Worm (Caenorhabditis elegans) whole organism, L3 larva: ENCODE data around the gene R07E5.15.

Experiments used
- R02D3.7 ChIP-seq: fragments of 150-350 bp; optimal IDR thresholded peaks from 2 replicates; lab custom pipeline; 2014; ENCODE audit warnings: missing biosample characterization, missing genetic modification characterization
- ceh-82 ChIP-seq: fragments of 150-350 bp; optimal IDR thresholded peaks from 2 replicates; lab custom pipeline; 2014; ENCODE audit warnings: missing biosample characterization, missing genetic modification characterization
- ceh-9 ChIP-seq: sonication (generic microtip); optimal IDR thresholded peaks from 2 replicates; lab custom pipeline; 2018; ENCODE audit warnings: missing biosample characterization, missing genetic modification characterization
- daf-12 ChIP-seq: fragments of 150-350 bp; optimal IDR thresholded peaks from 2 replicates; lab custom pipeline; 2014; ENCODE audit warnings: missing biosample characterization, missing genetic modification reagents, missing genetic modification characterization
- egl-27 ChIP-seq: sonication (generic microtip); optimal IDR thresholded peaks from 4 replicates; lab custom pipeline; 2017; ENCODE audit warnings: missing biosample characterization, missing genetic modification reagents, missing genetic modification characterization
- egl-5 ChIP-seq: fragments of 150-350 bp; optimal IDR thresholded peaks from 2 replicates; lab custom pipeline; 2017; ENCODE audit warnings: missing biosample characterization, missing genetic modification reagents, missing genetic modification characterization, inconsistent platforms
- elt-1 ChIP-seq: fragments of 150-350 bp; optimal IDR thresholded peaks from 2 replicates; lab custom pipeline; 2014; ENCODE audit warnings: missing biosample characterization, missing genetic modification characterization
- elt-2 ChIP-seq: sonication (generic microtip); optimal IDR thresholded peaks from 2 replicates; lab custom pipeline; 2016; ENCODE audit warnings: missing genetic modification reagents, mild to moderate bottlenecking, missing genetic modification characterization, missing compliant biosample characterization
- eor-1 ChIP-seq, 2 experiments: fragments of 150-350 bp; optimal IDR thresholded peaks; 2 replicates each; lab custom pipeline; 2014 to 2018; ENCODE audit warnings: missing biosample characterization in 2 of 2, missing genetic modification characterization in 2 of 2
- fkh-10 ChIP-seq: sonication (generic microtip); optimal IDR thresholded peaks from 2 replicates; lab custom pipeline; 2017; ENCODE audit warnings: missing biosample characterization, missing genetic modification reagents, missing genetic modification characterization
- fkh-2 ChIP-seq: fragments of 150-350 bp; optimal IDR thresholded peaks from 2 replicates; lab custom pipeline; 2014; ENCODE audit warnings: missing biosample characterization, missing genetic modification reagents, missing genetic modification characterization
- fos-1 ChIP-seq: fragments of 150-350 bp; optimal IDR thresholded peaks from 2 replicates; lab custom pipeline; 2014; ENCODE audit warnings: missing biosample characterization, missing genetic modification characterization
- hmg-11 ChIP-seq: sonication (generic microtip); optimal IDR thresholded peaks from 2 replicates; lab custom pipeline; 2016; ENCODE audit warnings: missing genetic modification characterization, missing compliant biosample characterization
- jun-1 ChIP-seq: fragments of 150-350 bp; optimal IDR thresholded peaks from 2 replicates; lab custom pipeline; 2014; ENCODE audit warnings: missing biosample characterization, missing genetic modification reagents, missing genetic modification characterization
- lin-39 ChIP-seq: fragments of 150-350 bp; optimal IDR thresholded peaks from 2 replicates; lab custom pipeline; 2018; ENCODE audit warnings: missing biosample characterization, missing genetic modification reagents, missing genetic modification characterization
- nfya-1 ChIP-seq: sonication (generic microtip); optimal IDR thresholded peaks from 2 replicates; lab custom pipeline; 2017; ENCODE audit warnings: missing genetic modification characterization, mild to moderate bottlenecking, missing compliant biosample characterization, antibody characterized with exemption, moderate library complexity; ENCODE audit not compliant: insufficient read depth
- nhr-11 ChIP-seq: fragments of 150-350 bp; optimal IDR thresholded peaks from 2 replicates; lab custom pipeline; 2014; ENCODE audit warnings: missing biosample characterization, missing genetic modification characterization
- nhr-12 ChIP-seq: fragments of 150-350 bp; optimal IDR thresholded peaks from 2 replicates; lab custom pipeline; 2014; ENCODE audit warnings: missing biosample characterization, missing genetic modification characterization
- nhr-23 ChIP-seq: fragments of 150-350 bp; optimal IDR thresholded peaks from 2 replicates; lab custom pipeline; 2014; ENCODE audit warnings: missing biosample characterization, missing genetic modification reagents, missing genetic modification characterization
- nhr-237 ChIP-seq: fragments of 150-350 bp; optimal IDR thresholded peaks from 2 replicates; lab custom pipeline; 2014; ENCODE audit warnings: missing biosample characterization, missing genetic modification characterization
- nhr-25 ChIP-seq: sonication (generic microtip); optimal IDR thresholded peaks from 2 replicates; lab custom pipeline; 2017; ENCODE audit warnings: missing biosample characterization, missing genetic modification characterization
- nhr-43 ChIP-seq: sonication (generic microtip); optimal IDR thresholded peaks from 2 replicates; lab custom pipeline; 2016; ENCODE audit warnings: mild to moderate bottlenecking, missing genetic modification characterization, missing compliant biosample characterization; ENCODE audit not compliant: poor library complexity, severe bottlenecking
- nhr-67 ChIP-seq: fragments of 150-350 bp; optimal IDR thresholded peaks from 2 replicates; lab custom pipeline; 2014; ENCODE audit warnings: missing biosample characterization, missing genetic modification characterization
- nhr-76 ChIP-seq: fragments of 150-350 bp; sonication (generic microtip); optimal IDR thresholded peaks from 5 replicates; lab custom pipeline; 2014; ENCODE audit warnings: missing biosample characterization, missing genetic modification characterization
- nhr-77 ChIP-seq: fragments of 150-350 bp; optimal IDR thresholded peaks from 2 replicates; lab custom pipeline; 2014; ENCODE audit warnings: missing biosample characterization, missing genetic modification characterization
- pqm-1 ChIP-seq: fragments of 150-350 bp; optimal IDR thresholded peaks from 2 replicates; lab custom pipeline; 2017; ENCODE audit warnings: missing biosample characterization, missing genetic modification characterization, inconsistent platforms
- tbx-2 ChIP-seq: sonication (generic microtip); optimal IDR thresholded peaks from 2 replicates; lab custom pipeline; 2016; ENCODE audit warnings: mild to moderate bottlenecking, missing genetic modification characterization, missing compliant biosample characterization
- unc-62 ChIP-seq: fragments of 150-350 bp; sonication (generic microtip); optimal IDR thresholded peaks from 4 replicates; lab custom pipeline; 2014; ENCODE audit warnings: missing biosample characterization, missing genetic modification reagents, missing genetic modification characterization
- ztf-11 ChIP-seq: fragments of 150-350 bp; optimal IDR thresholded peaks from 2 replicates; lab custom pipeline; 2014; ENCODE audit warnings: missing biosample characterization, missing genetic modification characterization
- ztf-4 ChIP-seq: fragments of 150-350 bp; optimal IDR thresholded peaks from 2 replicates; lab custom pipeline; 2014; ENCODE audit warnings: missing biosample characterization, missing genetic modification characterization

The R07E5.15 gene

ce11 chrIII:4384487-4384886 lies 16.8 kb upstream of the R07E5.15 start, which contains the start of gene pals-28:
pals-28 (plus strand) TSS chrIII:4384787.
- TF ChIP-seq nhr-77 (tag; lab: Kevin White, UChicago) (no peak), nhr-23 (no peak), tbx-2 (tag; lab: Kevin White, UChicago) (no peak), pqm-1 (tag; lab: Kevin White, UChicago) (no peak), ceh-82 (tag; lab: Kevin White, UChicago) (no peak), hmg-11 (no peak), ceh-9 (no peak), nhr-11 (tag; lab: Kevin White, UChicago) (no peak), nhr-76 (tag; lab: Kevin White, UChicago) (no peak), ztf-4 (tag; lab: Kevin White, UChicago) (no peak), egl-5 (tag; lab: Kevin White, UChicago) (no peak), elt-2 (no peak), fkh-2 (tag; lab: Kevin White, UChicago) (no peak)

ce11 chrIII:4390421-4390820 lies 10.8 kb upstream of the R07E5.15 start:
- TF ChIP-seq pqm-1 (tag; lab: Kevin White, UChicago): no peak
- TF ChIP-seq nhr-25 (tag; lab: Kevin White, UChicago): peak; percentile 11

ce11 chrIII:4391319-4391718 lies 9.9 kb upstream of the R07E5.15 start:
- TF ChIP-seq R02D3.7 (tag; lab: Kevin White, UChicago) (no peak), nhr-25 (tag; lab: Kevin White, UChicago) (peak; percentile 48), pqm-1 (tag; lab: Kevin White, UChicago) (no peak)

- no peak for TF ChIP-seq egl-27 (tag; lab: Kevin White, UChicago)
- peak; percentile 67 for TF ChIP-seq elt-1 (tag; lab: Kevin White, UChicago)
- TF ChIP-seq, all 47 proteins: peak for 1
Observed at ce11 chrIII:4391938-4392337, 9.3 kb upstream of the R07E5.15 start.

ce11 chrIII:4394496-4394895 lies 6.7 kb upstream of the R07E5.15 start, which contains the start of gene R07E5.4:
R07E5.4 (plus strand) TSS chrIII:4394796.
- no peak for TF ChIP-seq ceh-82 (tag; lab: Kevin White, UChicago)
- TF ChIP-seq, all 47 proteins: peak for 0

ce11 chrIII:4395857-4396256 lies 5.4 kb upstream of the R07E5.15 start:
- TF ChIP-seq jun-1 (tag; lab: Kevin White, UChicago): no peak
- TF ChIP-seq ztf-11 (tag; lab: Kevin White, UChicago): no peak
- no peak for TF ChIP-seq nhr-43
- peak; percentile 96 for TF ChIP-seq nfya-1 (tag; lab: Kevin White, UChicago)
- TF ChIP-seq nhr-25 (tag; lab: Kevin White, UChicago): no peak
- no peak for TF ChIP-seq fkh-10 (GFP tag; lab: Kevin White, UChicago)

- TF ChIP-seq nhr-76 (tag; lab: Kevin White, UChicago) (no peak), egl-27 (tag; lab: Kevin White, UChicago) (no peak), R02D3.7 (tag; lab: Kevin White, UChicago) (no peak), unc-62 (no peak), ztf-11 (tag; lab: Kevin White, UChicago) (no peak), nhr-12 (tag; lab: Kevin White, UChicago) (no peak), ztf-4 (tag; lab: Kevin White, UChicago) (no peak), tbx-2 (tag; lab: Kevin White, UChicago) (no peak), nfya-1 (tag; lab: Kevin White, UChicago) (no peak), lin-39 (no peak), nhr-67 (no peak), daf-12 (tag; lab: Kevin White, UChicago) (no peak), fos-1 (tag; lab: Kevin White, UChicago) (no peak), fkh-2 (tag; lab: Kevin White, UChicago) (no peak), nhr-237 (tag; lab: Kevin White, UChicago) (no peak), eor-1 (tag; optimal IDR thresholded peaks at IDR 0.05; lab: Kevin White, UChicago) (no peak)
Observed at ce11 chrIII:4397115-4397514, 4.1 kb upstream of the R07E5.15 start, which contains the start of gene R07E5.5. R07E5.5 (plus strand) TSS chrIII:4397415.
